Worm (Caenorhabditis elegans) whole organism, L1 larva: ENCODE results near the gene zig-12.

Experiments
- aly-2 ChIP-seq: fragments of 150-350 bp; optimal IDR thresholded peaks from 2 replicates; lab custom pipeline; 2014; ENCODE audit warnings: missing biosample characterization, missing genetic modification characterization
- dpl-1 ChIP-seq, 3 experiments: fragments of 150-350 bp in 2 of 3; sonication (generic microtip) in 1 of 3; optimal IDR thresholded peaks; 2 replicates each; lab custom pipeline; 2014 to 2017; ENCODE audit warnings: missing biosample characterization in 3 of 3, missing genetic modification characterization in 3 of 3, missing genetic modification reagents in 3 of 3
- fos-1 ChIP-seq: fragments of 150-350 bp; optimal IDR thresholded peaks from 2 replicates; lab custom pipeline; 2014; ENCODE audit warnings: missing biosample characterization, missing genetic modification characterization
- lin-39 ChIP-seq: fragments of 150-350 bp; optimal IDR thresholded peaks from 2 replicates; lab custom pipeline; 2014; ENCODE audit warnings: missing biosample characterization, missing genetic modification reagents, missing genetic modification characterization
- lir-3 ChIP-seq: sonication (generic microtip); optimal IDR thresholded peaks from 2 replicates; lab custom pipeline; 2016; ENCODE audit warnings: mild to moderate bottlenecking, missing genetic modification characterization, moderate library complexity, missing compliant biosample characterization; ENCODE audit not compliant: poor library complexity
- lsy-2 ChIP-seq, 2 experiments: fragments of 150-350 bp; optimal IDR thresholded peaks; 2 replicates each; lab custom pipeline; 2014; ENCODE audit warnings: missing biosample characterization in 2 of 2, missing genetic modification characterization in 2 of 2
- nhr-12 ChIP-seq: sonication (generic microtip); optimal IDR thresholded peaks from 2 replicates; lab custom pipeline; 2017; ENCODE audit warnings: missing biosample characterization, missing genetic modification characterization
- nhr-237 ChIP-seq: fragments of 150-350 bp; optimal IDR thresholded peaks from 2 replicates; lab custom pipeline; 2014; ENCODE audit warnings: missing biosample characterization, missing genetic modification characterization
- pqm-1 ChIP-seq: sonication (generic microtip); optimal IDR thresholded peaks from 3 replicates; lab custom pipeline; 2017; ENCODE audit warnings: missing biosample characterization, missing genetic modification characterization
- skn-1 ChIP-seq: fragments of 150-350 bp; optimal IDR thresholded peaks from 2 replicates; lab custom pipeline; 2014; ENCODE audit warnings: missing biosample characterization, missing genetic modification characterization

DNA sequence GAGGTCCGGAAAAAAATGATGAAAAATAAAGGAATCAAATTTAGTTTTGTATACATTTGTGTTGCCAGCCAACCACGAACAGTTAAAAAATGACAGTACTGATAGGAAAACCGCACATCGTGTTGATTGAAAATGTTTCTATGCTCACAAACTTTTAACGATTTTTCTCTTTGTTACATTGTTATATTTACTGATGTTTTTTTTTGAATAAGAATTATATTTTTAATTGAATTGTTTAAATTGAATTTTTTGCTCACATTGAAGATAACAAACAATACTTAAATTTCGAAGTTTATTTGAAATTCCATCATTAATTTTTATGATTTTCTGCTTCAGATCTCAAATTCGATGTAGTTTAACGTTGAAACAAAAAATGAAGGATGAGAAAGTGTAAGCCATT is 2.2 kb upstream of the zig-12 start, which contains the start of gene M02D8.5:
- TF ChIP-seq nhr-12: no peak
- TF ChIP-seq skn-1 (tag; lab: Kevin White, UChicago): no peak
- no peak for TF ChIP-seq dpl-1 (GFP tag; optimal IDR thresholded peaks at IDR 0.05; lab: Kevin White, UChicago)
- no peak for TF ChIP-seq aly-2
- TF ChIP-seq lsy-2 (tag; optimal IDR thresholded peaks at IDR 0.05; lab: Kevin White, UChicago): no peak
- no peak for TF ChIP-seq pqm-1 (tag; lab: Kevin White, UChicago)
- no peak for TF ChIP-seq lir-3
- TF ChIP-seq nhr-237: no peak
- no peak for TF ChIP-seq fos-1 (tag; lab: Kevin White, UChicago)
- TF ChIP-seq lin-39 (tag; lab: Kevin White, UChicago): no peak
